Worm (Caenorhabditis elegans) whole organism, young adult: Measurements from ENCODE around the gene Y44F5A.1.

ENCODE experiments used
- B0035.1 ChIP-seq: sonication (generic microtip); optimal IDR thresholded peaks from 2 replicates; lab custom pipeline; 2016; ENCODE audit warnings: missing genetic modification characterization, mild to moderate bottlenecking, missing compliant biosample characterization, missing genotype, missing genetic modification reagents
- D2030.7 ChIP-seq: fragments of 200-800 bp; sonication (Bioruptor generic); IDR thresholded peaks from 2 replicates; pipeline ENCODE4 v1.3.6; 2022; ENCODE audit warnings: missing genetic modification reagents, missing genetic modification characterization, missing compliant biosample characterization
- F55B11.4 ChIP-seq: sonication (generic microtip); optimal IDR thresholded peaks from 2 replicates; lab custom pipeline; 2016; ENCODE audit warnings: missing compliant biosample characterization, missing genetic modification characterization, borderline replicate concordance; ENCODE audit not compliant: insufficient read depth
- F57A8.1 ChIP-seq: fragments of 200-800 bp; sonication (Bioruptor generic); optimal IDR thresholded peaks from 2 replicates; lab custom pipeline; 2018; ENCODE audit warnings: mild to moderate bottlenecking, missing genetic modification characterization, moderate library complexity, missing compliant biosample characterization
- K12H6.12 ChIP-seq: fragments of 200-800 bp; sonication (Bioruptor generic); optimal IDR thresholded peaks from 2 replicates; lab custom pipeline; 2018; ENCODE audit warnings: mild to moderate bottlenecking, missing genetic modification characterization, missing compliant biosample characterization
- T26A5.8 ChIP-seq: sonication (generic microtip); optimal IDR thresholded peaks from 2 replicates; lab custom pipeline; 2016; ENCODE audit warnings: missing genetic modification characterization, missing compliant biosample characterization
- Y53G8AR.9 ChIP-seq: fragments of 200-800 bp; sonication (Bioruptor generic); conservative IDR thresholded peaks from 2 replicates; pipeline ENCODE4 v1.3.6; 2022; ENCODE audit warnings: missing genetic modification reagents, missing genetic modification characterization, missing compliant biosample characterization
- Y67H2A.10 ChIP-seq: fragments of 200-800 bp; sonication (Bioruptor generic); conservative IDR thresholded peaks from 2 replicates; pipeline ENCODE4 v1.3.6; 2022; ENCODE audit warnings: missing genetic modification reagents, missing genetic modification characterization, missing compliant biosample characterization
- ZK185.1 ChIP-seq: sonication (generic microtip); optimal IDR thresholded peaks from 2 replicates; lab custom pipeline; 2016; ENCODE audit warnings: mild to moderate bottlenecking, missing genetic modification characterization, missing compliant biosample characterization; ENCODE audit not compliant: poor library complexity, severe bottlenecking
- akir-1 ChIP-seq: fragments of 200-800 bp; sonication (Bioruptor generic); optimal IDR thresholded peaks from 2 replicates; lab custom pipeline; 2018; ENCODE audit warnings: mild to moderate bottlenecking, missing genetic modification characterization, moderate library complexity, missing compliant biosample characterization
- athp-1 ChIP-seq: sonication (generic microtip); optimal IDR thresholded peaks from 2 replicates; lab custom pipeline; 2017; ENCODE audit warnings: mild to moderate bottlenecking, missing genetic modification characterization, missing compliant biosample characterization
- attf-3 ChIP-seq: fragments of 200-800 bp; sonication (Bioruptor generic); conservative IDR thresholded peaks from 2 replicates; pipeline ENCODE4 v1.3.6; 2022; ENCODE audit warnings: missing genetic modification reagents, missing genetic modification characterization, missing compliant biosample characterization
- attf-5 ChIP-seq: fragments of 200-800 bp; sonication (Bioruptor generic); optimal IDR thresholded peaks from 2 replicates; lab custom pipeline; 2018; ENCODE audit warnings: mild to moderate bottlenecking, missing genetic modification characterization, missing compliant biosample characterization
- cebp-1 ChIP-seq, 2 experiments: fragments of 200-800 bp in 1 of 2; sonication (Bioruptor generic) in 1 of 2; sonication (generic microtip) in 1 of 2; IDR thresholded peaks in 1 of 2; optimal IDR thresholded peaks in 1 of 2; 2 replicates each; pipeline versions ENCODE4 v1.3.6 to Lab custom; 2017 to 2022; ENCODE audit warnings: missing compliant biosample characterization in 2 of 2, missing genetic modification characterization in 2 of 2, mild to moderate bottlenecking in 1 of 2, missing genetic modification reagents in 1 of 2, moderate library complexity in 1 of 2
- ceh-27 ChIP-seq: fragments of 200-800 bp; sonication (Bioruptor generic); optimal IDR thresholded peaks from 2 replicates; lab custom pipeline; 2018; ENCODE audit warnings: mild to moderate bottlenecking, missing genetic modification characterization, moderate library complexity, missing compliant biosample characterization
- dox-1 ChIP-seq: fragments of 200-800 bp; sonication (Bioruptor generic); IDR thresholded peaks from 2 replicates; pipeline ENCODE4 v1.3.6; 2022; ENCODE audit warnings: missing genetic modification reagents, missing genetic modification characterization, missing compliant biosample characterization
- efl-1 ChIP-seq: fragments of 150-350 bp; optimal IDR thresholded peaks from 2 replicates; lab custom pipeline; 2014; ENCODE audit warnings: missing biosample characterization, missing genetic modification reagents, missing genetic modification characterization
- ekl-4 ChIP-seq: fragments of 200-800 bp; sonication (Bioruptor generic); IDR thresholded peaks from 2 replicates; pipeline ENCODE4 v1.3.6; 2022; ENCODE audit warnings: missing genetic modification reagents, missing genetic modification characterization, missing compliant biosample characterization
- gei-17 ChIP-seq: fragments of 200-800 bp; sonication (Bioruptor generic); optimal IDR thresholded peaks from 2 replicates; lab custom pipeline; 2018; ENCODE audit warnings: mild to moderate bottlenecking, missing genetic modification characterization, missing compliant biosample characterization
- hmg-1.2 ChIP-seq: fragments of 200-800 bp; sonication (Bioruptor generic); IDR thresholded peaks from 2 replicates; pipeline ENCODE4 v1.3.6; 2022; ENCODE audit warnings: missing genetic modification reagents, missing genetic modification characterization, missing compliant biosample characterization
- hrde-1 ChIP-seq: sonication (generic microtip); optimal IDR thresholded peaks from 2 replicates; lab custom pipeline; 2016; ENCODE audit warnings: missing genetic modification characterization, mild to moderate bottlenecking, missing compliant biosample characterization, moderate library complexity, missing genotype, missing genetic modification reagents, borderline replicate concordance
- lin-35 ChIP-seq, 3 experiments: fragments of 150-350 bp in 2 of 3; sonication (generic microtip) in 1 of 3; optimal IDR thresholded peaks; 2 replicates each; lab custom pipeline; 2014 to 2018; ENCODE audit warnings: missing biosample characterization in 3 of 3, missing genetic modification characterization in 3 of 3, missing genetic modification reagents in 3 of 3
- lin-54 ChIP-seq: fragments of 200-800 bp; sonication (Bioruptor generic); optimal IDR thresholded peaks from 2 replicates; lab custom pipeline; 2018; ENCODE audit warnings: mild to moderate bottlenecking, missing genetic modification characterization, missing compliant biosample characterization
- madf-10 ChIP-seq: sonication (generic microtip); optimal IDR thresholded peaks from 2 replicates; lab custom pipeline; 2016; ENCODE audit warnings: mild to moderate bottlenecking, missing genetic modification characterization, missing compliant biosample characterization
- madf-6 ChIP-seq: fragments of 200-800 bp; sonication (Bioruptor generic); IDR thresholded peaks from 2 replicates; pipeline ENCODE4 v1.3.6; 2022; ENCODE audit warnings: missing genetic modification reagents, missing genetic modification characterization, missing compliant biosample characterization
- mcd-1 ChIP-seq: fragments of 200-800 bp; sonication (Bioruptor generic); IDR thresholded peaks from 2 replicates; pipeline ENCODE4 v1.3.6; 2022; ENCODE audit warnings: missing genetic modification reagents, missing genetic modification characterization, missing compliant biosample characterization
- mxl-1 ChIP-seq: sonication (generic microtip); optimal IDR thresholded peaks from 2 replicates; lab custom pipeline; 2016; ENCODE audit warnings: missing genetic modification characterization, missing compliant biosample characterization
- nhr-179 ChIP-seq: sonication (generic microtip); optimal IDR thresholded peaks from 2 replicates; lab custom pipeline; 2016; ENCODE audit warnings: mild to moderate bottlenecking, missing genetic modification characterization, missing compliant biosample characterization
- pbrm-1 ChIP-seq: fragments of 200-800 bp; sonication (Bioruptor generic); IDR thresholded peaks from 2 replicates; pipeline ENCODE4 v1.3.6; 2022; ENCODE audit warnings: missing genetic modification reagents, missing genetic modification characterization, missing compliant biosample characterization
- repo-1 ChIP-seq: sonication (generic microtip); optimal IDR thresholded peaks from 2 replicates; lab custom pipeline; 2017; ENCODE audit warnings: mild to moderate bottlenecking, missing genetic modification characterization, missing compliant biosample characterization
- rpc-1 ChIP-seq, 2 experiments: fragments of 150-350 bp in 1 of 2; sonication (generic microtip) in 1 of 2; optimal IDR thresholded peaks; 2 replicates each; lab custom pipeline; 2014 to 2018; ENCODE audit warnings: missing biosample characterization in 1 of 2, missing genetic modification characterization in 1 of 2, missing genetic modification reagents in 1 of 2, missing genotype in 1 of 2
- sea-2 ChIP-seq: fragments of 200-800 bp; sonication (Bioruptor generic); IDR thresholded peaks from 2 replicates; pipeline ENCODE4 v1.3.6; 2022; ENCODE audit warnings: missing genetic modification characterization, missing compliant biosample characterization
- somi-1 ChIP-seq: fragments of 200-800 bp; sonication (Bioruptor generic); optimal IDR thresholded peaks from 2 replicates; lab custom pipeline; 2018; ENCODE audit warnings: mild to moderate bottlenecking, missing genetic modification characterization, missing compliant biosample characterization
- unc-62 ChIP-seq: fragments of 150-350 bp; optimal IDR thresholded peaks from 2 replicates; lab custom pipeline; 2014; ENCODE audit warnings: missing biosample characterization, missing genetic modification reagents, missing genetic modification characterization
- zim-3 ChIP-seq: sonication (generic microtip); optimal IDR thresholded peaks from 2 replicates; lab custom pipeline; 2017; ENCODE audit warnings: mild to moderate bottlenecking, missing genetic modification characterization, moderate library complexity, missing compliant biosample characterization
- ztf-6 ChIP-seq: fragments of 200-800 bp; sonication (Bioruptor generic); IDR thresholded peaks from 2 replicates; pipeline ENCODE4 v1.3.6; 2022; ENCODE audit warnings: missing genetic modification reagents, missing genetic modification characterization, missing compliant biosample characterization

Y44F5A.1 gene

ce11 chrIII:4196988-4197384 is 50.5 kb downstream of the Y44F5A.1 start, which contains the start of gene asd-1:
Gene asd-1, plus strand, starts transcription at chrIII:4197285.
- TF ChIP-seq nhr-179 (tag; lab: Kevin White, UChicago), result no peak
- TF ChIP-seq gei-17 (GFP tag; lab: Kevin White, UChicago), result no peak
- no peak for TF ChIP-seq akir-1 (GFP tag; lab: Kevin White, UChicago)
- TF ChIP-seq mcd-1 (GFP tag; lab: Robert Waterston, UW), result no peak
- TF ChIP-seq lin-54 (GFP tag; lab: Kevin White, UChicago), result no peak
- no peak for TF ChIP-seq madf-6 (GFP tag; lab: Robert Waterston, UW)
- TF ChIP-seq sea-2 (GFP tag; lab: Robert Waterston, UW), result no peak
- no peak for TF ChIP-seq attf-5 (GFP tag; lab: Kevin White, UChicago)

- TF ChIP-seq zim-3 (no peak), mcd-1 (GFP tag; lab: Robert Waterston, UW) (0 out of 2 replicates have a peak, but pooled peaks have one; percentile 25), T26A5.8 (tag; lab: Kevin White, UChicago) (no peak), ceh-27 (peak; percentile 19), unc-62 (GFP tag; lab: Kevin White, UChicago) (no peak), hrde-1 (tag; lab: Kevin White, UChicago) (no peak), Y67H2A.10 (GFP tag; lab: Robert Waterston, UW) (0 out of 2 replicates have a peak, but pooled peaks have one; percentile 14), madf-6 (GFP tag; lab: Robert Waterston, UW) (no peak), efl-1 (GFP tag; lab: Kevin White, UChicago) (peak; percentile 57), repo-1 (tag; lab: Kevin White, UChicago) (no peak), ZK185.1 (peak; percentile 11), sea-2 (GFP tag; lab: Robert Waterston, UW) (no peak), rpc-1 (optimal IDR thresholded peaks at IDR 0.05; lab: Kevin White, UChicago) (no peak), rpc-1 (tag; optimal IDR thresholded peaks at IDR 0.05; lab: Kevin White, UChicago) (no peak), madf-10 (no peak), somi-1 (no peak), K12H6.12 (tag; lab: Kevin White, UChicago) (peak; percentile 26), cebp-1 (GFP tag; IDR thresholded peaks at IDR 0.05; lab: Robert Waterston, UW) (no peak), cebp-1 (tag; optimal IDR thresholded peaks at IDR 0.05; lab: Kevin White, UChicago) (peak; percentile 45), lin-35 (GFP tag; optimal IDR thresholded peaks at IDR 0.05; lab: Kevin White, UChicago) (peak in 1 of 3 experiments; percentile 23), dox-1 (GFP tag; lab: Robert Waterston, UW) (0 out of 2 replicates have a peak, but pooled peaks have one; percentile 20), F57A8.1 (GFP tag; lab: Kevin White, UChicago) (no peak), ztf-6 (GFP tag; lab: Robert Waterston, UW) (0 out of 2 replicates have a peak, but pooled peaks have one; percentile 13), F55B11.4 (no peak), athp-1 (no peak), Y53G8AR.9 (GFP tag; lab: Robert Waterston, UW) (no peak), hmg-1.2 (peak; percentile 66; the same call in 1 of the 2 replicates), attf-3 (GFP tag; lab: Robert Waterston, UW) (no peak), pbrm-1 (GFP tag; lab: Robert Waterston, UW) (no peak), B0035.1 (tag; lab: Kevin White, UChicago) (no peak), ekl-4 (GFP tag; lab: Robert Waterston, UW) (peak; percentile 31; the same call in 1 of the 2 replicates), mxl-1 (tag; lab: Kevin White, UChicago) (no peak), D2030.7 (GFP tag; lab: Robert Waterston, UW) (0 out of 2 replicates have a peak, but pooled peaks have one; percentile 18)
Measured at ce11 chrIII:4196301-4196987, 51.0 kb downstream of the Y44F5A.1 start.
